Worm (Caenorhabditis elegans): ENCODE data around the gene M176.11.

- TF ChIP-seq snpc-1.2 (GFP tag; IDR thresholded peaks at IDR 0.05) (no peak), nhr-237 (tag; optimal IDR thresholded peaks at IDR 0.05) (no peak), pqm-1 (tag; optimal IDR thresholded peaks at IDR 0.05) (no peak), pha-4 (GFP tag; IDR thresholded peaks at IDR 0.05) (no peak), pha-4 (tag; optimal IDR thresholded peaks at IDR 0.05) (no peak), vab-7 (GFP tag; IDR thresholded peaks at IDR 0.05) (no peak), ztf-11 (tag; optimal IDR thresholded peaks at IDR 0.05) (no peak), ceh-82 (tag; optimal IDR thresholded peaks at IDR 0.05) (no peak), unc-62 (GFP tag; optimal IDR thresholded peaks at IDR 0.05 in 1 of 2) (no peak), unc-62 (tag; optimal IDR thresholded peaks at IDR 0.05) (no peak), ama-1 (optimal IDR thresholded peaks at IDR 0.05) (no peak), zfp-3 (GFP tag; conservative IDR thresholded peaks at IDR 0.05) (no peak), lsy-2 (tag; optimal IDR thresholded peaks at IDR 0.05) (no peak), ceh-62 (tag; optimal IDR thresholded peaks at IDR 0.05) (no peak), nhr-11 (tag; optimal IDR thresholded peaks at IDR 0.05) (no peak)
Measured at ce11 chrII:9411497-9411896, 10.6 kb upstream of the M176.11 start, which contains the start of gene M176.9.

Measured in whole organism, L4 larva.